Fruit fly (Drosophila melanogaster) whole organism, embryonic: ENCODE measurements around the gene GlyRS.

Experiments
- B-H1 ChIP-seq: fragments of 200-800 bp; sonication (Bioruptor generic); IDR thresholded peaks from 3 replicates; pipeline ENCODE4 v1.3.6; 2022; ENCODE audit warnings: missing biosample characterization, missing genetic modification characterization
- Bdp1 ChIP-seq: fragments of 200-800 bp; sonication (Bioruptor generic); optimal IDR thresholded peaks from 3 replicates; lab custom pipeline; 2016; ENCODE audit warnings: missing biosample characterization, missing genetic modification characterization
- CG10147 ChIP-seq: fragments of 200-800 bp; sonication (Bioruptor generic); optimal IDR thresholded peaks from 2 replicates; lab custom pipeline; 2019; ENCODE audit warnings: missing biosample characterization, mild to moderate bottlenecking, missing genetic modification characterization, moderate library complexity
- CG11093 ChIP-seq: fragments of 200-800 bp; sonication (Bioruptor generic); IDR thresholded peaks from 3 replicates; pipeline ENCODE4 v1.3.6; 2022; ENCODE audit warnings: missing biosample characterization, missing genetic modification characterization
- CG11456 ChIP-seq: fragments of 200-800 bp; sonication (Bioruptor generic); IDR thresholded peaks from 3 replicates; pipeline ENCODE4 v1.3.6; 2022; ENCODE audit warnings: missing biosample characterization, missing genetic modification characterization
- CG17912 ChIP-seq: fragments of 200-800 bp; sonication (Bioruptor generic); optimal IDR thresholded peaks from 2 replicates; lab custom pipeline; 2018; ENCODE audit warnings: missing biosample characterization, mild to moderate bottlenecking, missing genetic modification characterization
- CG31365 ChIP-seq: fragments of 200-800 bp; sonication (Bioruptor generic); optimal IDR thresholded peaks from 2 replicates; lab custom pipeline; 2018; ENCODE audit warnings: missing biosample characterization, mild to moderate bottlenecking, missing genetic modification characterization
- CG31388 ChIP-seq: fragments of 200-800 bp; sonication (Bioruptor generic); optimal IDR thresholded peaks from 2 replicates; lab custom pipeline; 2016; ENCODE audit warnings: missing biosample characterization, missing genetic modification characterization
- CG3163 ChIP-seq: fragments of 200-800 bp; sonication (Bioruptor generic); optimal IDR thresholded peaks from 3 replicates; lab custom pipeline; 2016; ENCODE audit warnings: missing biosample characterization, missing genetic modification characterization
- CG3726 ChIP-seq: fragments of 200-800 bp; sonication (Bioruptor generic); IDR thresholded peaks from 3 replicates; pipeline ENCODE4, ENCODE4 v1.3.6; 2022; ENCODE audit warnings: missing biosample characterization, missing genetic modification characterization
- CG6689 ChIP-seq: fragments of 200-800 bp; sonication (Bioruptor generic); IDR thresholded peaks from 2 replicates; pipeline ENCODE4 v1.3.6; 2022; ENCODE audit warnings: missing biosample characterization, missing genetic modification characterization
- CG6765 ChIP-seq: fragments of 200-800 bp; sonication (Bioruptor generic); optimal IDR thresholded peaks from 3 replicates; lab custom pipeline; 2017; ENCODE audit warnings: missing biosample characterization, mild to moderate bottlenecking, missing genetic modification characterization
- CG8924 ChIP-seq: fragments of 200-800 bp; optimal IDR thresholded peaks from 3 replicates; lab custom pipeline; 2019; ENCODE audit warnings: missing biosample characterization, mild to moderate bottlenecking, missing genetic modification characterization, moderate library complexity
- Deaf1 ChIP-seq: fragments of 200-800 bp; optimal IDR thresholded peaks from 3 replicates; lab custom pipeline; 2019; ENCODE audit warnings: missing biosample characterization, mild to moderate bottlenecking, missing genetic modification characterization, moderate library complexity
- E2f2 ChIP-seq: fragments of 200-800 bp; sonication (Bioruptor generic); IDR thresholded peaks from 2 replicates; pipeline ENCODE4 v1.3.6; 2022; ENCODE audit warnings: missing biosample characterization, missing genetic modification characterization
- GATAe ChIP-seq: fragments of 200-800 bp; sonication (Bioruptor generic); conservative IDR thresholded peaks from 2 replicates; pipeline ENCODE4 v1.3.6; 2022; ENCODE audit warnings: missing biosample characterization, missing genetic modification characterization
- H2.0 ChIP-seq: fragments of 200-800 bp; sonication (Bioruptor generic); IDR thresholded peaks from 2 replicates; pipeline ENCODE4 v1.3.6; 2022; ENCODE audit warnings: missing biosample characterization, missing genetic modification characterization
- Lim3 ChIP-seq: fragments of 200-800 bp; sonication (Bioruptor generic); IDR thresholded peaks from 2 replicates; pipeline ENCODE4 v1.3.6; 2022; ENCODE audit warnings: missing biosample characterization, missing genetic modification characterization
- Med ChIP-seq: fragments of 200-800 bp; sonication (Bioruptor generic); peaks from one replicate; lab custom pipeline; 2016; ENCODE audit warnings: missing biosample characterization, missing genetic modification characterization, mild to moderate bottlenecking, inconsistent platforms, moderate library complexity
- Meics ChIP-seq: fragments of 200-800 bp; sonication (Bioruptor generic); optimal IDR thresholded peaks from 2 replicates; lab custom pipeline; 2017; ENCODE audit warnings: missing biosample characterization, mild to moderate bottlenecking, missing genetic modification characterization
- Optix ChIP-seq: fragments of 200-800 bp; sonication (Bioruptor generic); IDR thresholded peaks from 3 replicates; pipeline ENCODE4 v1.3.6; 2022; ENCODE audit warnings: missing biosample characterization, missing genetic modification characterization
- Rfx ChIP-seq: fragments of 200-800 bp; sonication (Bioruptor generic); IDR thresholded peaks from 2 replicates; pipeline ENCODE4 v1.3.6; 2022; ENCODE audit warnings: missing biosample characterization, missing genetic modification characterization
- Tbp ChIP-seq: fragments of >200 bp; optimal IDR thresholded peaks from 2 replicates; lab custom pipeline; 2018; ENCODE audit warnings: missing biosample characterization, missing genetic modification characterization
- dan ChIP-seq: fragments of 200-800 bp; sonication (Bioruptor generic); IDR thresholded peaks from 2 replicates; pipeline ENCODE4 v1.3.6; 2022; ENCODE audit warnings: missing biosample characterization, missing genetic modification characterization
- gem ChIP-seq: fragments of 200-800 bp; sonication (Bioruptor generic); optimal IDR thresholded peaks from 2 replicates; lab custom pipeline; 2019; ENCODE audit warnings: missing biosample characterization, mild to moderate bottlenecking, missing genetic modification characterization, moderate library complexity
- gro ChIP-seq: fragments of 200-800 bp; sonication (Bioruptor generic); optimal IDR thresholded peaks from 2 replicates; lab custom pipeline; 2016; ENCODE audit warnings: missing biosample characterization, missing genetic modification characterization
- hkb ChIP-seq, 2 experiments: fragments of 200-800 bp in 1 of 2; fragments of >200 bp in 1 of 2; sonication (Bioruptor generic) in 1 of 2; IDR thresholded peaks in 1 of 2; optimal IDR thresholded peaks in 1 of 2; 2 replicates each; pipeline versions ENCODE4 v1.3.6 to Lab custom; 2017 to 2022; ENCODE audit warnings: missing biosample characterization in 1 of 2, missing genetic modification characterization in 1 of 2
- ind ChIP-seq: fragments of 200-800 bp; sonication (Bioruptor generic); optimal IDR thresholded peaks from 3 replicates; lab custom pipeline; 2016; ENCODE audit warnings: missing biosample characterization, missing genetic modification characterization
- inv ChIP-seq: fragments of 200-800 bp; sonication (Bioruptor generic); IDR thresholded peaks from 2 replicates; pipeline ENCODE4 v1.3.6; 2022; ENCODE audit warnings: missing biosample characterization, missing genetic modification characterization; ENCODE audit not compliant: partially characterized antibody
- ken ChIP-seq: fragments of 200-800 bp; sonication (Bioruptor generic); IDR thresholded peaks from 3 replicates; pipeline ENCODE4 v1.3.6; 2022; ENCODE audit warnings: missing biosample characterization, missing genetic modification characterization
- klu ChIP-seq: fragments of 200-800 bp; sonication (Bioruptor generic); IDR thresholded peaks from 2 replicates; pipeline ENCODE4 v1.3.6; 2022; ENCODE audit warnings: missing biosample characterization, missing genetic modification characterization
- lab ChIP-seq: fragments of 200-800 bp; sonication (Bioruptor generic); optimal IDR thresholded peaks from 3 replicates; lab custom pipeline; 2017; ENCODE audit warnings: missing biosample characterization, missing genetic modification characterization, mild to moderate bottlenecking, moderate library complexity, missing genetic modification reagents
- row ChIP-seq: fragments of 200-800 bp; sonication (Bioruptor generic); IDR thresholded peaks from 3 replicates; pipeline ENCODE4 v1.3.6; 2022; ENCODE audit warnings: missing biosample characterization, missing genetic modification characterization
- sens ChIP-seq: fragments of 200-800 bp; sonication (Bioruptor generic); peaks from one replicate; lab custom pipeline; 2016; ENCODE audit warnings: missing biosample characterization, missing genetic modification characterization
- vfl ChIP-seq: fragments of 200-800 bp; sonication (Bioruptor generic); optimal IDR thresholded peaks from 2 replicates; lab custom pipeline; 2016; ENCODE audit warnings: missing biosample characterization, missing genetic modification characterization
- wdn ChIP-seq: fragments of 200-800 bp; sonication (Bioruptor generic); IDR thresholded peaks from 2 replicates; pipeline ENCODE4 v1.3.6; 2022; ENCODE audit warnings: missing biosample characterization, missing genetic modification characterization

GlyRS gene

dm6 chr3L:15053251-15053650 lies 41.7 kb upstream of the GlyRS start, which contains the start of gene CG43680:
Gene CG43680, minus strand, starts transcription at chr3L:15053351.
- TF ChIP-seq CG31388 (GFP tag; lab: Kevin White, UChicago) (no peak), B-H1 (GFP tag; lab: Robert Waterston, UW) (no peak), gem (no peak), sens (GFP tag; lab: Kevin White, UChicago) (peak; percentile 50)

- TF ChIP-seq Rfx (peak; percentile 18; the same call in 1 of the 2 replicates), CG17912 (GFP tag; lab: Kevin White, UChicago) (no peak), H2.0 (no peak), CG6689 (GFP tag; lab: Robert Waterston, UW) (0 out of 2 replicates have a peak, but pooled peaks have one; percentile 6), CG6765 (GFP tag; lab: Kevin White, UChicago) (peak; percentile 3), CG10147 (GFP tag; lab: Kevin White, UChicago) (no peak), klu (GFP tag; lab: Robert Waterston, UW) (no peak), dan (GFP tag; lab: Robert Waterston, UW) (no peak), lab (GFP tag; lab: Kevin White, UChicago) (peak; percentile 10), ind (GFP tag; lab: Kevin White, UChicago) (peak; percentile 29)
Measured at dm6 chr3L:15054035-15054434, 40.9 kb upstream of the GlyRS start, which contains the start of gene CG18649. Gene CG18649, minus strand, starts transcription at chr3L:15054135.

- TF ChIP-seq gro (GFP tag; lab: Kevin White, UChicago): no peak
- TF ChIP-seq Lim3 (GFP tag; lab: Robert Waterston, UW): no peak
- no peak for TF ChIP-seq wdn
- TF ChIP-seq Meics (GFP tag; lab: Kevin White, UChicago): peak; percentile 11
Measured at dm6 chr3L:15054477-15054876, 40.5 kb upstream of the GlyRS start, which contains the start of gene EAChm. Gene EAChm, plus strand, starts transcription at chr3L:15054777.

dm6 chr3L:15061605-15062004 lies 33.3 kb upstream of the GlyRS start, which contains the start of gene CG13460:
Gene CG13460, minus strand, starts transcription at chr3L:15061705.
- TF ChIP-seq E2f2 (GFP tag; lab: Robert Waterston, UW) (no peak), CG31365 (tag; lab: Kevin White, UChicago) (no peak), hkb (optimal IDR thresholded peaks at IDR 0.05; lab: Kevin White, UChicago) (no peak), hkb (GFP tag; IDR thresholded peaks at IDR 0.05; lab: Robert Waterston, UW) (no peak), row (GFP tag; lab: Robert Waterston, UW) (no peak), Tbp (no peak), Bdp1 (no peak), CG3163 (GFP tag; lab: Kevin White, UChicago) (no peak), inv (GFP tag; lab: Robert Waterston, UW) (no peak), wdn (no peak), vfl (no peak)

dm6 chr3L:15064877-15065276 lies 30.1 kb upstream of the GlyRS start, which contains the start of gene Sytbeta:
Gene Sytbeta, minus strand, starts transcription at chr3L:15064977.
- TF ChIP-seq CG11093 (GFP tag; lab: Robert Waterston, UW) (0 out of 3 replicates have a peak, but pooled peaks have one; percentile 15), Deaf1 (tag; lab: Kevin White, UChicago) (peak; percentile 89), GATAe (no peak), Med (GFP tag; lab: Kevin White, UChicago) (peak; percentile 62), ken (GFP tag; lab: Robert Waterston, UW) (0 out of 3 replicates have a peak, but pooled peaks have one; percentile 18), CG11456 (GFP tag; lab: Robert Waterston, UW) (0 out of 3 replicates have a peak, but pooled peaks have one; percentile 5), Optix (GFP tag; lab: Robert Waterston, UW) (no peak), CG3726 (0 out of 3 replicates have a peak, but pooled peaks have one; percentile 33), CG8924 (tag; lab: Kevin White, UChicago) (no peak)
